Fruit fly (Drosophila melanogaster): Measurements from ENCODE around the gene CanA1.

CanA1 gene

DNA sequence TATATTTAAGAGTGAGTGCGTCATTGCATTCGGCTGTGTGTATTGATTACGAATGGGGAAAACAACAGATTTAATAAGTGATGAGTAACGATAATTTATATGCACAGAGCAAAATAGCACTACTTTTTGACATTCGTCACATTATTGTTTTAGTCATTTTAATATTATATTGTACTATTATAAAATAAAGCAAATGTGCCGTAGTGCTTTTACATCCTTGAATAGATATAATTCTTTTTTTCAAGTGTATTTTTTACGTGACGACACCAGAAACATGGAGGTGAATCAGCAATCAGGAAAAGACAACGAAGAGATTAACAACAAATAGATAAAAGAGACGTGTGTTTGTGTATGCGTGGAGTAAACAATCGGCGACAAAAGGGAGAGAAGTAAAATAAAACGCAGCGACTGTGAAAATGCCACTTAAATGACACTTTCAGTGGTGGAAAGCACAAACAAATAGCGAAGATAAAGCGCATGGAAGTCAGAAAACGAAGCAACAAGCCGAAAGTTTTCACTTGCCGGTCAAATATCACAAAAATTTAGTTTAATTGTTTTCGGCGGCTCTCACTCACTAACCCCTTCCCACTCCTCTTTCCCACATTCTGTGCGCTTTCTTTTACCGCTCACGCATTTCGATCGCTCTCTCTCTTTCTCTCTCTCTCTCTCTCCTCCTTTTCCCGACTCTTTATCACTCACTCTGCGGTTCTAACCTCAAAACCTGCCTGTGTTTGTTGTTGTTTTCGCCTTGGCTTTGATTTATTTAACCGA is 20.0 kb downstream of the CanA1 start:
- no peak for TF ChIP-seq usp (GFP tag; optimal IDR thresholded peaks at IDR 0.05)
- TF ChIP-seq psq (optimal IDR thresholded peaks at IDR 0.05), result no peak
- no peak for TF ChIP-seq EcR (GFP tag; optimal IDR thresholded peaks at IDR 0.05)
- TF ChIP-seq pan (optimal IDR thresholded peaks at IDR 0.05), result no peak
- TF ChIP-seq Dll (optimal IDR thresholded peaks at IDR 0.05), result peak; percentile 25
- TF ChIP-seq CG8478 (optimal IDR thresholded peaks at IDR 0.05), result no peak

DNA sequence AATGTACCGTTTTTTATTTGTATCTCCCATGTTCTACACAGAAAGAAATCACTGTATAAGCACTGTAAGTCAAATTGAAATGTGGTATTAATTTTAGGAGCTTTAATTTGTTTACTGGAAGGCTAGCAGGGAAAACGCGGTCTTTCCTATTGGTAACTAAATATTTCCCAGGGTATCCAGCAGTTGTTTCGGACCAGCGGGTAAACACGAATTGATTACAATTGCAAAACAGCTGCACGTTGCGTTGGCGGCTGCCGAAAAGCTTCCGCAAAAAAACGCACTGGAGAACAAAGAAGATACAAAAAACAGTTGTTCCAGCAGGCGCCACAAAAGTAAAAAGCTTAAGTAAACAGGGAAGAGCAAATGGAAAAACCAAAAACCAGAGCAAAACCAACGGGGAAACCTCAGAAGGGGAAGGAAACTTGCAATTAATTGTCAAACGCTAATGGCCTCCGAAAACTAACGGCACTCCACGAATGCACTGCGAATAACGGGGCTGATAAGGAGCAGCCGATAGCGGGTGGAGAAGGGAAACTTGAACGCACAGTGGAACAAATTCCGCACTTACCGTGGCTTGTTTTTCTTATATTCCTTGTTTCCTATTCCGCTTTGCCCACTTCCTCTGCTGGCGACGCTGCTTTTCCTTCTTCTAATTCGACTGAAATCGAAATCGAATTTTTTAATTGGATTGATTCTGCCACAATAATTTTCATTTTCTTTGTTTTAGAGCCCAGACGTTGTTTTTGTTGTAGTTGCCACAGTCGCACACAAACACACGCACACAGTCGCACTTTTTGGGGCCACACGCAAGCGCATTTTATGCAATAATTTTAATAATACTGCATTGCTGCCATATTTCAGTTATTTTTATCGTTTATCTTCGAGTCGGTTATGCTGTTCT is 20.9 kb downstream of the CanA1 start:
- TF ChIP-seq Dll (optimal IDR thresholded peaks at IDR 0.05) (peak; percentile 48), CG8478 (optimal IDR thresholded peaks at IDR 0.05) (no peak), EcR (GFP tag; optimal IDR thresholded peaks at IDR 0.05) (no peak), psq (optimal IDR thresholded peaks at IDR 0.05) (no peak), usp (GFP tag; optimal IDR thresholded peaks at IDR 0.05) (no peak), pan (optimal IDR thresholded peaks at IDR 0.05) (peak; percentile 81)

DNA sequence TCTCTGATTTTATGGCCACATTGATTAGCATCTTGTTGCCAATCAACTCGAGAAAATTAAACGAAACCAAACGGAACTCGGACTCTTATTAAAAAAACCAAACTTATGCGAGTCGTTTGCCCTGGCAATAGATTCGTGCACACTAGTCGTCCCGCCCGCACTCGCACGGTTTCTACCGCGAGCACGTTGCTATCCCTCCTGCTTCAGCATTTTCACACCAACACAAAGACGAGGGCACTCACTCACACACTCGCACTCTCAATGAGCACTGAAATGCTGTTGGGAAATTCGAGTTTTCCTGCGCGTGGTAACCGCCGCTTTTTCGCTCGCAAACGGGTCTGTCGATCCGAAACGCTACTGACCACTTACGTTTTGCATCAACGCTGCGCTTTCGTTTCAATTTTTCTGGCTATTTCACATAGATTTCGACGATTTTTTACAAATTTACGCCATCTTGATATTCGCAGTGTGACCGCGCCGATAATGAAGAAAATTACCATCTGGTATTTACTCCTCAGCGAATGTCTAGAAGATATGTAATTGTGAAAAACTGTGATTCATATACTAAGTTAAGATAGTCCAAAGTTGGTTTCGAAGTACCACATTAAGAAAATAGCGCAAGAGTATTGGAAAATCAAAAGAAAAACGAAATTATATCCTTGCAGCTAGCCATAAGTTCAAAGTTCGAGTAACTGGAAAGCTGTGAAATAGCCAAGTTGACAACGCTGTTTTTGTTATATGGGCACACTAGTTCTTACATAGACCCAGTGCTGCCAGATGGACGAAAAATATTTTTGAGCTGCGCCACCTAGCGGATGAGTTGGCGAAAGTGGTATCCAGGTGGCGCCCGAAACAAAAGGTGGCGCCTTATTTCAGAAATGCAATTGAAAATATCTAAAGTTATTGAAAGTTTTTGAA is 21.8 kb downstream of the CanA1 start, which contains the start of gene dco:
dco (minus strand) TSS at position 503 of the 918 bp plus-strand sequence.
- no peak for TF ChIP-seq psq (optimal IDR thresholded peaks at IDR 0.05)
- no peak for TF ChIP-seq EcR (GFP tag; optimal IDR thresholded peaks at IDR 0.05)
- TF ChIP-seq CG8478 (optimal IDR thresholded peaks at IDR 0.05), result peak; percentile 79
- no peak for TF ChIP-seq pan (optimal IDR thresholded peaks at IDR 0.05)
- peak; percentile 29 for TF ChIP-seq Dll (optimal IDR thresholded peaks at IDR 0.05)
- no peak for TF ChIP-seq usp (GFP tag; optimal IDR thresholded peaks at IDR 0.05)

DNA sequence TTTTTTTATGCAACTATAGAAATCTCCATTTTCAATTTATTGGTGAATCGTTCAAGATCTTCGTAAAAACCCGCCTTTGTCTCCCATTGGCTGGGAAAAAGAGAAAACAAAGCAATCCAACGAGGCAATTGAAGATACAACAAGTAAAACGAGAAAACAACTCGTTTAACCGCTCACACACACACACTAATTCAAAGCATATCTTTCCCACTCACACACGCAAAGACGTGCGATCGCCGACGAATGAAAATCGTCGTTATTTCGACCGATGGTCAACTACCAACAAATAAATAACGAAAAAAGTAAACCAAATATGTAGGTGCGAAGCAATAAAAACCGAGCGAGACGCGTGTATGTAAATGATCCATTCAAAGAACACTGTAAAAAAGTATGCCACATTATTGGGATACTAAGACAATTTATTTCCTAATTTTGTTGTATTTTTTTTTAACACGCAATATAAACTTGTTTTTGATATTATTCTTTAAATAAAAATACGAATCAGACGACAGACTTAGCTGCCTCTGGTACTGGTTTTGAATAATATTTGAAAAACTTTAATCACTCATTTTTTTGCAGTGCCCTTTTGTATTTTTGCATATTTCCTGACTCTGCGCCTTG is 23.3 kb downstream of the CanA1 start:
- TF ChIP-seq EcR (GFP tag; optimal IDR thresholded peaks at IDR 0.05) (no peak), psq (optimal IDR thresholded peaks at IDR 0.05) (no peak), Dll (optimal IDR thresholded peaks at IDR 0.05) (no peak), pan (optimal IDR thresholded peaks at IDR 0.05) (no peak), CG8478 (optimal IDR thresholded peaks at IDR 0.05) (no peak), usp (GFP tag; optimal IDR thresholded peaks at IDR 0.05) (no peak)

DNA sequence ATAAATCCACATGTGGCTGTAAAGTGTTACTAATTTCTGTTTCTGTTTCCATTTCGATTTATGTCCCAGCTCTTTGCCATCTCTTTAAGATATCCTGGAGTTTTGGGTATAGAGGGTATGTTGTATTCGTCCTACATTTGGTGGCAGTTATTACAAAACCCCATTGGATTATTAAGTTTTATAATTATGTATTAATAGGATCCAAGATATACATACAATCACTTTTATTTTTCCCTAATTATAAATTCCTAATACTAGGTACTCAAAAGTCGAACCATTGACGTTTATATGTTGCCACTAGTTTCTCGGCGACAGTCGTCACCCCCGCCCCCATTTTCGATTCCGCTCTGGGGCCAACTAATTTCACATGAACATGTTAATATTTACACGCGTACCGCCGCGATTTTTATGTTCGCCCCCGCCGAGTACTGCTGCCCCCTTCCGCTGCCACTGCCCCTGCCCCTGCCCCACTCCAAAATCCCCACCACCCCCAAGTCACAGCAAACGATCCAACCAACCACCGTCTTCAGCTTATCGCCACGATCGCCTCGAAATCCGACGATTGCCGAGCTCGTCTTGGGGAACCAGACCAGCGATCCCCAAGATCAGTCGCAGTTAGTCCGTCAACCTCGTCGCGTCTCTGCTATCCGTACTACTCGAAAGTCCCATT is 25.6 kb downstream of the CanA1 start, which contains the start of gene Sox100B:
Sox100B (plus strand) TSS at position 601 of the 670 bp plus-strand sequence.
- no peak for TF ChIP-seq CG8478 (optimal IDR thresholded peaks at IDR 0.05)
- no peak for TF ChIP-seq psq (optimal IDR thresholded peaks at IDR 0.05)
- no peak for TF ChIP-seq EcR (GFP tag; optimal IDR thresholded peaks at IDR 0.05)
- no peak for TF ChIP-seq pan (optimal IDR thresholded peaks at IDR 0.05)
- no peak for TF ChIP-seq usp (GFP tag; optimal IDR thresholded peaks at IDR 0.05)
- TF ChIP-seq Dll (optimal IDR thresholded peaks at IDR 0.05), result no peak

DNA sequence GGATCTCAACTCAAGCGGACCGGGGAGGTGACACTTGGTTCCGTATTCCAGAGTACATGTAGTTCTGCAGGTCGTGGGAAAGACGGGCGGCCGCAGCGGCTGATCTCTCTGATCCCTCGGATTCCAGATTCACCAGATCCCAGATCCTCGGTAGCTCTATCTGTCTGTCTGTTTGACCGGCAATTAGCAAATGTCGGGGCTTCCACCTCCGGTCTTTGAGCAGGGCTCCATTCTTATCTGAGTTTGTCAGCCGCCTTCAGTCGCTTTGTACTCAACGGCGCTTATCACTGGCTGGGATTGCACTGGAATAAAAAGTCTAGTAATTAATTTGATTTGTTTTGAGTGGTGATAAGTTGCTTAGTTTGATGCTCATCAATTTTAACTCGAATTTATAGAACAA is 27.2 kb downstream of the CanA1 start:
- TF ChIP-seq EcR (GFP tag; optimal IDR thresholded peaks at IDR 0.05) (no peak), Dll (optimal IDR thresholded peaks at IDR 0.05) (no peak), CG8478 (optimal IDR thresholded peaks at IDR 0.05) (no peak), usp (GFP tag; optimal IDR thresholded peaks at IDR 0.05) (no peak), pan (optimal IDR thresholded peaks at IDR 0.05) (no peak), psq (optimal IDR thresholded peaks at IDR 0.05) (no peak)

DNA sequence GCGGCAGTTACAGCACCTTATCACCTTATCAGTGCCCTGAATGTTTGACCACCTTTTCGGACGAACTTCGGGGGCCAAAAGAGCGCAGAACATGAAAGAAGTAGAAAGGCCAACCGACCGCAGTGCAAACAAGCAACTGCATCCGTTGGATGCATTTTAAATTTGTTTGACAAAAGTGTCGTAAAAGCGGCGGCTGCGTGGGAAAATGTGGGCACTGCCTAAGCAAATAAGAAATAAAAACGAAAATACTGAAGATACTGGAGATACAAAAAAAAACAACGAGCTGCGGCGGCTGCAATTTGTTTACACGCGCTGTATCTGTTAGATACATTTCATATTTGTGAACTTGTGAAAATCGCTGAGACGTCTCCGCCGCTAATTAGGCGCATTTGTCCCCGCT is 31.6 kb downstream of the CanA1 start:
- no peak for TF ChIP-seq EcR (GFP tag; optimal IDR thresholded peaks at IDR 0.05)
- no peak for TF ChIP-seq CG8478 (optimal IDR thresholded peaks at IDR 0.05)
- TF ChIP-seq Dll (optimal IDR thresholded peaks at IDR 0.05), result no peak
- no peak for TF ChIP-seq pan (optimal IDR thresholded peaks at IDR 0.05)
- no peak for TF ChIP-seq psq (optimal IDR thresholded peaks at IDR 0.05)
- TF ChIP-seq usp (GFP tag; optimal IDR thresholded peaks at IDR 0.05), result no peak

DNA sequence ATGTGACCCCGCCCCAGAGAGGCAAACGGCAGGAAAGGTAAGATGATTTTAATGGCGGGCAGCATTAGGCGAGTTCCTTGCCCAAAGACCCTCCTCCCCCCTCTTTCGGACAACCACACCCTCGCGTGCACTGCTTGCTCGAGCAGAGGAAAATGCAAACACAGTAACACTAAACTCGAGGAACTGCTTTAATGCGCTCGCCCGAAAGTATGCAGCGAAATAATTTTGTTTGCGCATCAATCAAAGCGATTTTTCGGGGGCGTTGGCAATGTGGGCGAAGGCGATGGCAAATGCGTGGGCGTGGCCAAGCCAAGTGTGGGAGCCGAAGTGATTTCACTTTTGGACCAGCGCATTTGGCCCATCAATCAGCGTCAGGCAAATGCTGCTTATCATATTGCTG is 47.2 kb downstream of the CanA1 start:
- no peak for TF ChIP-seq EcR (GFP tag; optimal IDR thresholded peaks at IDR 0.05)
- no peak for TF ChIP-seq CG8478 (optimal IDR thresholded peaks at IDR 0.05)
- no peak for TF ChIP-seq psq (optimal IDR thresholded peaks at IDR 0.05)
- no peak for TF ChIP-seq Dll (optimal IDR thresholded peaks at IDR 0.05)
- no peak for TF ChIP-seq usp (GFP tag; optimal IDR thresholded peaks at IDR 0.05)
- TF ChIP-seq pan (optimal IDR thresholded peaks at IDR 0.05), result no peak

DNA sequence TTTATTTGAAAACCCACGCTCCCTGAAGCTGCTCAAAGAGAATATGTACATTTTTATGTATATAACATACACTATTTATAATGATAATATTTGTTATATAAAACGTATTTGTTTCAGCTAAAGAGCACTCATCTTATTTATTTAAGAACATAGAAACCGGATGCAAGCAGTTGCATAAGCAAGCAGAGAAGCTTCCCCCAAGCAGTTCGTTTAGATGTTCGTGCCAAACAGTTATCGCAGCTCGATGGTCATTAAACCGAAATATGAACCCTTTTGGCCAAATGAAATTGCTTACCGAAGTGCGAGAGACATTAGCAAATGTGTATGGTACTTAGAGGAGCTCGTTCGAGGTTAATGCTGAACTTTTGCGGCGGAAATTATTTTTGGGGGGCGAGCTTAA is 50.8 kb downstream of the CanA1 start:
- TF ChIP-seq usp (GFP tag; optimal IDR thresholded peaks at IDR 0.05) (no peak), CG8478 (optimal IDR thresholded peaks at IDR 0.05) (no peak)
